Fruit fly (Drosophila melanogaster): ENCODE data around the gene ome.

The ome gene

DNA sequence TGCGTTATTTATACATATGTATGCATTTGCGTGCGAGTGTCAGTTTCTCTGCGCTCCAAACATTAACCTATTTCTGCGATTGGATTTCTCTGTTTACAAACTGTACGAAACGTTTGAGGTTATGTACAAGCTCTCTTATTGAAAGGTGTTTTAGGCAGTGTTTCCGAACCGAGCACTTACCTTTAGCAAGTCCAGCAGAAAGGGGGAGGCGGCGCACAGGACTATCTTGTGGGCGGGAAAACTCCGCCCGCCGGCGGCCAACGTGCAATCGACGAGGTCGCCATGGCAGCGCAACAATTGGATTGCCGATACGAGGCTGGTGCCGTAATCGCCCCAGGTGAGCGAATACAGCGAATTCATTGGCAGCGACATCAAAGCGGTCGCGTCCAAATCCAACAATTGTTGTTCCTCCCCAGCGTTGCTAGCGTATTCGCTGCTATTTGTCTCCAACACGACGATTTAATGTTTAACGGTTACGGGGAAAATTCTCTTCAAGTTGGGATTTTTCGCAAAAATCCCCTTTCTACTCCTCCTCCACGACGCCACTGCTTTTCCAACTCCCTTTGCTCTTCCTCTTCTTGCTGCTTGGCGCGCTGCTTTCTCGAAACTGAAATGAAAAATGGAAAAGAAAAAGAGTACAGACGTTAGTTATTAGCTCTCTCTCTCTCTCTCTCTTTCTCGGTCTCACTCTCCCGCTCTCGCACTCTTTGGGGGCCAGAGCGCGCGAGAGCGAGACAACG is 84.3 kb downstream of the ome start (continued):
- TF ChIP-seq Kr (GFP tag; optimal IDR thresholded peaks at IDR 0.05) = no peak
- no peak for TF ChIP-seq Stat92E (GFP tag; optimal IDR thresholded peaks at IDR 0.05)
- TF ChIP-seq chif (GFP tag; optimal IDR thresholded peaks at IDR 0.05) = peak; percentile 83 to 84
- TF ChIP-seq CG7987 (GFP tag; optimal IDR thresholded peaks at IDR 0.05) = peak; percentile 32
- TF ChIP-seq CG1024 (GFP tag; IDR thresholded peaks at IDR 0.05) = peak; percentile 79
- TF ChIP-seq chinmo (GFP tag; IDR thresholded peaks at IDR 0.05; ENCODE audit: partially characterized antibody) = no peak
- no peak for TF ChIP-seq mld (GFP tag; IDR thresholded peaks at IDR 0.05; ENCODE audit: partially characterized antibody)
- TF ChIP-seq ERR (GFP tag; optimal IDR thresholded peaks at IDR 0.05) = peak; percentile 84
- TF ChIP-seq gcm (GFP tag; optimal IDR thresholded peaks at IDR 0.05) = peak; percentile 51
- TF ChIP-seq Side (GFP tag; optimal IDR thresholded peaks at IDR 0.05) = peak; percentile 82
- TF ChIP-seq CG6254 (GFP tag; optimal IDR thresholded peaks at IDR 0.05) = peak; percentile 70
- peak; percentile 73 for TF ChIP-seq GATAe (GFP tag; conservative IDR thresholded peaks at IDR 0.05)
- TF ChIP-seq h (optimal IDR thresholded peaks at IDR 0.05) = no peak
- TF ChIP-seq CG10462 (GFP tag; optimal IDR thresholded peaks at IDR 0.05) = peak; percentile 78
- TF ChIP-seq Dref (GFP tag; IDR thresholded peaks at IDR 0.05) = no peak
- TF ChIP-seq pnt (GFP tag; optimal IDR thresholded peaks at IDR 0.05) = peak; percentile 90
- TF ChIP-seq Nf-YA (GFP tag; IDR thresholded peaks at IDR 0.05) = peak; percentile 84
- TF ChIP-seq unpg (GFP tag; optimal IDR thresholded peaks at IDR 0.05) = peak; percentile 86
- TF ChIP-seq fru (optimal IDR thresholded peaks at IDR 0.05) = no peak
- TF ChIP-seq Ets97D (GFP tag; optimal IDR thresholded peaks at IDR 0.05) = peak; percentile 56
- TF ChIP-seq D (optimal IDR thresholded peaks at IDR 0.05) = no peak
- TF ChIP-seq D (GFP tag; optimal IDR thresholded peaks at IDR 0.05) = peak; percentile 81
- peak; percentile 38; the same call in 1 of the 3 replicates for TF ChIP-seq CG2199 (GFP tag; IDR thresholded peaks at IDR 0.05)
- TF ChIP-seq sisA (GFP tag; IDR thresholded peaks at IDR 0.05) = peak; percentile 93
- TF ChIP-seq twi (tag; optimal IDR thresholded peaks at IDR 0.05) = peak; percentile 49
- TF ChIP-seq CG5953 (GFP tag; IDR thresholded peaks at IDR 0.05) = peak; percentile 89
- peak in 1 of 2 experiments; percentile 72 for TF ChIP-seq Eip74EF (GFP tag; optimal IDR thresholded peaks at IDR 0.05)
- TF ChIP-seq ewg (GFP tag; optimal IDR thresholded peaks at IDR 0.05) = peak; percentile 80
- TF ChIP-seq CG1233 (GFP tag; optimal IDR thresholded peaks at IDR 0.05) = peak; percentile 80
- peak; percentile 85 for TF ChIP-seq onecut (GFP tag; IDR thresholded peaks at IDR 0.05)
- TF ChIP-seq amos (GFP tag; IDR thresholded peaks at IDR 0.05; ENCODE audit: partially characterized antibody) = no peak
- peak; percentile 93 for TF ChIP-seq CG10321 (GFP tag; IDR thresholded peaks at IDR 0.05)
- TF ChIP-seq Dbx (GFP tag; IDR thresholded peaks at IDR 0.05) = peak; percentile 95
- TF ChIP-seq Sin3A (optimal IDR thresholded peaks at IDR 0.05) = peak; percentile 11
- TF ChIP-seq CG6654 (GFP tag; optimal IDR thresholded peaks at IDR 0.05) = peak; percentile 73
- TF ChIP-seq CG17829 (tag; optimal IDR thresholded peaks at IDR 0.05) = peak; percentile 64
- peak; percentile 93 for TF ChIP-seq ase (GFP tag; IDR thresholded peaks at IDR 0.05)
- TF ChIP-seq bcd (GFP tag; optimal IDR thresholded peaks at IDR 0.05) = peak; percentile 92
- peak; percentile 54 for TF ChIP-seq tap (tag; optimal IDR thresholded peaks at IDR 0.05)
- TF ChIP-seq gsb (GFP tag; IDR thresholded peaks at IDR 0.05) = peak; percentile 70
- TF ChIP-seq ATbp (GFP tag; optimal IDR thresholded peaks at IDR 0.05) = peak; percentile 86
- TF ChIP-seq Usf (GFP tag; optimal IDR thresholded peaks at IDR 0.05) = peak; percentile 84
- TF ChIP-seq Max (GFP tag; optimal IDR thresholded peaks at IDR 0.05) = peak; percentile 38
- peak; percentile 81 for TF ChIP-seq CG12104 (GFP tag; optimal IDR thresholded peaks at IDR 0.05)
- TF ChIP-seq run (tag; optimal IDR thresholded peaks at IDR 0.05) = peak; percentile 18
- TF ChIP-seq schlank (tag; optimal IDR thresholded peaks at IDR 0.05) = peak; percentile 83
- TF ChIP-seq Med (GFP tag) = peak; percentile 98
- no peak for TF ChIP-seq Tbp (GFP tag; optimal IDR thresholded peaks at IDR 0.05)
- TF ChIP-seq CG17568 (GFP tag; optimal IDR thresholded peaks at IDR 0.05) = peak; percentile 10
- TF ChIP-seq CG34376 (GFP tag; optimal IDR thresholded peaks at IDR 0.05) = no peak

Data from whole organism, embryonic.